Fruit fly (Drosophila melanogaster) whole organism, embryonic: ENCODE measurements around the gene aph-1.

Experiments used
- Abd-B ChIP-seq: fragments of 200-800 bp; sonication (Bioruptor generic); optimal IDR thresholded peaks from 2 replicates; lab custom pipeline; 2018; ENCODE audit warnings: missing biosample characterization, mild to moderate bottlenecking, missing genetic modification characterization, moderate library complexity
- Adf1 ChIP-seq: fragments of 200-800 bp; sonication (Bioruptor generic); IDR thresholded peaks from 2 replicates; pipeline ENCODE4 v1.3.6; 2022; ENCODE audit warnings: missing biosample characterization, missing genetic modification characterization
- CG11085 ChIP-seq: fragments of 200-800 bp; sonication (Bioruptor generic); IDR thresholded peaks from 2 replicates; pipeline ENCODE4 v1.3.6; 2022; ENCODE audit warnings: missing biosample characterization, missing genetic modification characterization
- CG11696 ChIP-seq: fragments of 200-800 bp; sonication (Bioruptor generic); IDR thresholded peaks from 2 replicates; pipeline ENCODE4 v1.3.6; 2022; ENCODE audit warnings: missing biosample characterization, missing genetic modification characterization
- CG16863 ChIP-seq: fragments of 200-800 bp; sonication (Bioruptor generic); optimal IDR thresholded peaks from 3 replicates; lab custom pipeline; 2016; ENCODE audit warnings: missing biosample characterization, missing genetic modification characterization
- CG17359 ChIP-seq: fragments of 200-800 bp; sonication (Bioruptor generic); optimal IDR thresholded peaks from 3 replicates; lab custom pipeline; 2018; ENCODE audit warnings: missing biosample characterization, mild to moderate bottlenecking, missing genetic modification characterization, moderate library complexity
- CG17385 ChIP-seq: fragments of 200-800 bp; sonication (Bioruptor generic); optimal IDR thresholded peaks from 3 replicates; lab custom pipeline; 2018; ENCODE audit warnings: missing biosample characterization, mild to moderate bottlenecking, missing genetic modification characterization
- CG1832 ChIP-seq: fragments of 200-800 bp; sonication (Bioruptor generic); optimal IDR thresholded peaks from 2 replicates; lab custom pipeline; 2017; ENCODE audit warnings: missing biosample characterization, mild to moderate bottlenecking, missing genetic modification characterization, inconsistent platforms
- CG18619 ChIP-seq: fragments of 200-800 bp; sonication (Bioruptor generic); optimal IDR thresholded peaks from 3 replicates; lab custom pipeline; 2017; ENCODE audit warnings: missing biosample characterization, mild to moderate bottlenecking, missing genetic modification characterization
- CG2129 ChIP-seq: fragments of 200-800 bp; sonication (Bioruptor generic); IDR thresholded peaks from 2 replicates; pipeline ENCODE4 v1.3.6; 2022; ENCODE audit warnings: missing biosample characterization, missing genetic modification characterization; ENCODE audit not compliant: partially characterized antibody
- CG2712 ChIP-seq: fragments of 200-800 bp; optimal IDR thresholded peaks from 3 replicates; lab custom pipeline; 2019; ENCODE audit warnings: missing biosample characterization, mild to moderate bottlenecking, missing genetic modification characterization, moderate library complexity
- CG2889 ChIP-seq: fragments of 200-800 bp; sonication (Bioruptor generic); IDR thresholded peaks from 3 replicates; pipeline ENCODE4 v1.3.6; 2022; ENCODE audit warnings: missing biosample characterization, missing genetic modification characterization
- CG30431 ChIP-seq: fragments of 200-800 bp; sonication (Bioruptor generic); optimal IDR thresholded peaks from 2 replicates; lab custom pipeline; 2017; ENCODE audit warnings: missing biosample characterization, missing genetic modification characterization
- CG33557 ChIP-seq: fragments of 200-800 bp; sonication (Bioruptor generic); optimal IDR thresholded peaks from 2 replicates; lab custom pipeline; 2019; ENCODE audit warnings: missing biosample characterization, mild to moderate bottlenecking, missing genetic modification characterization, moderate library complexity
- CG4360 ChIP-seq: fragments of 200-800 bp; sonication (Bioruptor generic); IDR thresholded peaks from 2 replicates; pipeline ENCODE4 v1.3.6; 2022; ENCODE audit warnings: missing biosample characterization, missing genetic modification characterization
- CG6683 ChIP-seq: fragments of 200-800 bp; sonication (Bioruptor generic); optimal IDR thresholded peaks from 2 replicates; lab custom pipeline; 2017; ENCODE audit warnings: missing biosample characterization, mild to moderate bottlenecking, missing genetic modification characterization, missing genetic modification reagents
- CG6791 ChIP-seq: fragments of 200-800 bp; sonication (Bioruptor generic); IDR thresholded peaks from 3 replicates; pipeline ENCODE4 v1.3.6; 2022; ENCODE audit warnings: missing biosample characterization, missing genetic modification characterization; ENCODE audit not compliant: partially characterized antibody
- CG8089 ChIP-seq: fragments of 200-800 bp; sonication (Bioruptor generic); optimal IDR thresholded peaks from 3 replicates; lab custom pipeline; 2016; ENCODE audit warnings: missing biosample characterization, missing genetic modification characterization
- CG9876 ChIP-seq: fragments of 200-800 bp; sonication (Bioruptor generic); optimal IDR thresholded peaks from 2 replicates; lab custom pipeline; 2016; ENCODE audit warnings: missing biosample characterization, missing genetic modification characterization
- Elba2 ChIP-seq: fragments of 200-800 bp; sonication (Bioruptor generic); optimal IDR thresholded peaks from 3 replicates; lab custom pipeline; 2016; ENCODE audit warnings: missing biosample characterization, missing genetic modification characterization
- HLH4C ChIP-seq: fragments of 200-800 bp; sonication (Bioruptor generic); IDR thresholded peaks from 3 replicates; pipeline ENCODE4 v1.3.6; 2022; ENCODE audit warnings: missing biosample characterization, missing genetic modification characterization; ENCODE audit not compliant: partially characterized antibody
- Hr3 ChIP-seq: fragments of 200-800 bp; sonication (Bioruptor generic); optimal IDR thresholded peaks from 3 replicates; lab custom pipeline; 2016; ENCODE audit warnings: missing biosample characterization, missing genetic modification characterization
- Max ChIP-seq: fragments of 200-800 bp; sonication (Bioruptor generic); optimal IDR thresholded peaks from 2 replicates; lab custom pipeline; 2016; ENCODE audit warnings: missing biosample characterization, mild to moderate bottlenecking, missing genetic modification characterization
- Mrtf ChIP-seq: fragments of 200-800 bp; sonication (Bioruptor generic); IDR thresholded peaks from 3 replicates; pipeline ENCODE4 v1.3.6; 2022; ENCODE audit warnings: missing biosample characterization, missing genetic modification characterization
- Oaz ChIP-seq: fragments of 200-800 bp; sonication (Bioruptor generic); IDR thresholded peaks from 2 replicates; pipeline ENCODE4 v1.3.6; 2022; ENCODE audit warnings: missing biosample characterization, missing genetic modification characterization
- Ravus ChIP-seq: fragments of 200-800 bp; sonication (Bioruptor generic); IDR thresholded peaks from 2 replicates; pipeline ENCODE4 v1.3.6; 2022; ENCODE audit warnings: missing biosample characterization, missing genetic modification characterization
- Sin3A ChIP-seq: fragments of >200 bp; optimal IDR thresholded peaks from 2 replicates; lab custom pipeline; 2018
- Trl ChIP-seq, 3 experiments: fragments of >200 bp in 2 of 3; fragments of 200-800 bp in 1 of 3; sonication (Bioruptor generic) in 1 of 3; optimal IDR thresholded peaks; 2 replicates in 1 of 3; 3 replicates in 2 of 3; lab custom pipeline; 2016 to 2017; ENCODE audit warnings: missing biosample characterization in 1 of 3, missing genetic modification characterization in 1 of 3
- amos ChIP-seq: fragments of 200-800 bp; sonication (Bioruptor generic); IDR thresholded peaks from 2 replicates; pipeline ENCODE4 v1.3.6; 2022; ENCODE audit warnings: missing biosample characterization, missing genetic modification characterization; ENCODE audit not compliant: partially characterized antibody
- chm ChIP-seq: fragments of 200-800 bp; sonication (Bioruptor generic); IDR thresholded peaks from 2 replicates; pipeline ENCODE4 v1.3.6; 2022; ENCODE audit warnings: missing biosample characterization, missing genetic modification characterization
- exex ChIP-seq: fragments of 200-800 bp; sonication (Bioruptor generic); optimal IDR thresholded peaks from 4 replicates; lab custom pipeline; 2018; ENCODE audit warnings: missing biosample characterization, mild to moderate bottlenecking, missing genetic modification characterization, moderate library complexity
- eyg ChIP-seq: fragments of 200-800 bp; sonication (Bioruptor generic); optimal IDR thresholded peaks from 3 replicates; lab custom pipeline; 2016; ENCODE audit warnings: missing biosample characterization, missing genetic modification characterization
- fu2 ChIP-seq: fragments of 200-800 bp; sonication (Bioruptor generic); optimal IDR thresholded peaks from 2 replicates; lab custom pipeline; 2016; ENCODE audit warnings: missing biosample characterization, missing genetic modification characterization
- gfzf ChIP-seq: fragments of 200-800 bp; sonication (Bioruptor generic); optimal IDR thresholded peaks from 2 replicates; lab custom pipeline; 2016; ENCODE audit warnings: missing biosample characterization, mild to moderate bottlenecking, missing genetic modification characterization, moderate library complexity
- gsb-n ChIP-seq: fragments of 200-800 bp; sonication (Bioruptor generic); optimal IDR thresholded peaks from 3 replicates; lab custom pipeline; 2018; ENCODE audit warnings: missing biosample characterization, mild to moderate bottlenecking, missing genetic modification characterization
- gt ChIP-seq: fragments of 200-800 bp; sonication (Bioruptor generic); IDR thresholded peaks from 2 replicates; pipeline ENCODE4 v1.3.6; 2022; ENCODE audit warnings: missing biosample characterization, missing genetic modification characterization
- kay ChIP-seq: fragments of 200-800 bp; sonication (Bioruptor generic); optimal IDR thresholded peaks from 2 replicates; lab custom pipeline; 2016; ENCODE audit warnings: missing biosample characterization, missing genetic modification characterization
- klu ChIP-seq: fragments of 200-800 bp; sonication (Bioruptor generic); IDR thresholded peaks from 2 replicates; pipeline ENCODE4 v1.3.6; 2022; ENCODE audit warnings: missing biosample characterization, missing genetic modification characterization
- kni ChIP-seq: fragments of 200-800 bp; sonication (Bioruptor generic); optimal IDR thresholded peaks from 3 replicates; lab custom pipeline; 2017; ENCODE audit warnings: mild to moderate bottlenecking, missing biosample characterization, missing genetic modification reagents, missing genetic modification characterization
- lmd ChIP-seq: fragments of 200-800 bp; sonication (Bioruptor generic); IDR thresholded peaks from 2 replicates; pipeline ENCODE4 v1.3.6; 2022; ENCODE audit warnings: missing biosample characterization, missing genetic modification characterization
- mirr ChIP-seq: fragments of 200-800 bp; sonication (Bioruptor generic); optimal IDR thresholded peaks from 3 replicates; lab custom pipeline; 2018; ENCODE audit warnings: missing biosample characterization, mild to moderate bottlenecking, missing genetic modification characterization
- otp ChIP-seq: fragments of 200-800 bp; sonication (Bioruptor generic); IDR thresholded peaks from 3 replicates; pipeline ENCODE4, ENCODE4 v1.3.6; 2022; ENCODE audit warnings: missing biosample characterization, missing genetic modification characterization
- phol ChIP-seq: fragments of 200-800 bp; sonication (Bioruptor generic); optimal IDR thresholded peaks from 3 replicates; lab custom pipeline; 2018; ENCODE audit warnings: missing biosample characterization, mild to moderate bottlenecking, missing genetic modification characterization, moderate library complexity
- ro ChIP-seq: fragments of 200-800 bp; sonication (Bioruptor generic); IDR thresholded peaks from 2 replicates; pipeline ENCODE4 v1.3.6; 2022; ENCODE audit warnings: missing biosample characterization, missing genetic modification characterization
- tap ChIP-seq: fragments of 200-800 bp; optimal IDR thresholded peaks from 3 replicates; lab custom pipeline; 2019; ENCODE audit warnings: missing biosample characterization, mild to moderate bottlenecking, missing genetic modification characterization, moderate library complexity
- toy ChIP-seq: fragments of 200-800 bp; sonication (Bioruptor generic); IDR thresholded peaks from 2 replicates; pipeline ENCODE4 v1.3.6; 2022; ENCODE audit warnings: missing biosample characterization, missing genetic modification characterization
- ttk ChIP-seq: fragments of 200-800 bp; sonication (Bioruptor generic); IDR thresholded peaks from 2 replicates; pipeline ENCODE4 v2.1.2; 2022; ENCODE audit warnings: missing biosample characterization, missing genetic modification characterization
- zfh1 ChIP-seq: fragments of 200-800 bp; sonication (Bioruptor generic); IDR thresholded peaks from 3 replicates; pipeline ENCODE4 v1.3.6; 2022; ENCODE audit warnings: missing biosample characterization, missing genetic modification characterization
- zfh2 ChIP-seq: fragments of 200-800 bp; sonication (Bioruptor generic); optimal IDR thresholded peaks from 2 replicates; lab custom pipeline; 2016; ENCODE audit warnings: missing biosample characterization, missing genetic modification characterization

Gene aph-1

dm6 chr2L:2765659-2766373, at the start of gene aph-1, which contains the start of gene Snx21 (continued):
- peak; percentile 70 for TF ChIP-seq kni
- TF ChIP-seq CG17359 (tag; lab: Kevin White, UChicago): peak; percentile 92
- TF ChIP-seq CG2889 (GFP tag; lab: Robert Waterston, UW): peak; percentile 76
- TF ChIP-seq CG17385 (GFP tag; lab: Kevin White, UChicago): peak; percentile 91
- TF ChIP-seq klu (GFP tag; lab: Robert Waterston, UW): peak; percentile 86
- TF ChIP-seq Ravus: peak; percentile 65
- peak; percentile 56; the same call in 2 of the 3 replicates for TF ChIP-seq otp (GFP tag; lab: Robert Waterston, UW)
- TF ChIP-seq gsb-n: peak; percentile 90
- TF ChIP-seq Max (GFP tag; lab: Kevin White, UChicago): peak; percentile 91
- no peak; the same call in 1 of the 2 replicates for TF ChIP-seq CG11696 (GFP tag; lab: Robert Waterston, UW)
- TF ChIP-seq chm: peak; percentile 63; the same call in 1 of the 2 replicates
- peak; percentile 26; the same call in 1 of the 2 replicates for TF ChIP-seq CG4360 (GFP tag; lab: Robert Waterston, UW)
- TF ChIP-seq CG30431: peak; percentile 88
- peak; percentile 77 for TF ChIP-seq exex (tag; lab: Kevin White, UChicago)
- TF ChIP-seq CG2129: no peak
- peak; percentile 90 for TF ChIP-seq zfh2
- peak; percentile 80 for TF ChIP-seq Oaz
- peak; percentile 55 for TF ChIP-seq mirr (GFP tag; lab: Kevin White, UChicago)
- peak; percentile 72 for TF ChIP-seq gt (GFP tag; lab: Robert Waterston, UW)
- peak; percentile 93 for TF ChIP-seq Abd-B (GFP tag; lab: Kevin White, UChicago)
- TF ChIP-seq CG9876 (GFP tag; lab: Kevin White, UChicago): peak; percentile 82
- TF ChIP-seq HLH4C (GFP tag; lab: Robert Waterston, UW): no peak; the same call in 2 of the 3 replicates
- TF ChIP-seq CG2712 (tag; lab: Kevin White, UChicago): peak; percentile 94
- TF ChIP-seq CG8089 (GFP tag; lab: Kevin White, UChicago): peak; percentile 81
- peak; percentile 78 for TF ChIP-seq eyg (GFP tag; lab: Kevin White, UChicago)
- peak; percentile 74 for TF ChIP-seq ttk
- TF ChIP-seq Mrtf (GFP tag; lab: Robert Waterston, UW): peak; percentile 77
- TF ChIP-seq CG6683 (GFP tag; lab: Kevin White, UChicago): peak; percentile 84
- TF ChIP-seq CG6791: no peak
- peak; percentile 88 for TF ChIP-seq CG33557 (GFP tag; lab: Kevin White, UChicago)
- TF ChIP-seq CG18619: peak; percentile 92
- peak; percentile 85 for TF ChIP-seq CG16863 (GFP tag; lab: Kevin White, UChicago)
- peak; percentile 78 for TF ChIP-seq toy
- TF ChIP-seq amos (GFP tag; lab: Robert Waterston, UW): peak; percentile 40; the same call in 1 of the 2 replicates
- no peak for TF ChIP-seq CG1832 (GFP tag; lab: Kevin White, UChicago)
- TF ChIP-seq tap (tag; lab: Kevin White, UChicago): peak; percentile 85
- no peak for TF ChIP-seq Trl (optimal IDR thresholded peaks at IDR 0.05; lab: Kevin White, UChicago)
- TF ChIP-seq Trl (GFP tag; optimal IDR thresholded peaks at IDR 0.05; lab: Kevin White, UChicago): peak; percentile 93
- TF ChIP-seq lmd: peak; percentile 91
- TF ChIP-seq Elba2 (GFP tag; lab: Kevin White, UChicago): no peak
- TF ChIP-seq Hr3: peak; percentile 94
- TF ChIP-seq kay (GFP tag; lab: Kevin White, UChicago): peak; percentile 92
- peak; percentile 64 for TF ChIP-seq ro (GFP tag; lab: Robert Waterston, UW)
- peak; percentile 74 for TF ChIP-seq Adf1 (GFP tag; lab: Robert Waterston, UW)
- TF ChIP-seq gfzf (GFP tag; lab: Kevin White, UChicago): peak; percentile 21
- peak; percentile 67 for TF ChIP-seq CG11085
- TF ChIP-seq phol: peak; percentile 93
- TF ChIP-seq fu2 (GFP tag; lab: Kevin White, UChicago): peak; percentile 80
- peak; percentile 36 for TF ChIP-seq Sin3A (lab: Kevin White, UChicago)
- peak; percentile 86 for TF ChIP-seq zfh1 (GFP tag; lab: Robert Waterston, UW)
